Worm (Caenorhabditis elegans) whole organism, mixed stage, embryonic: ENCODE results near the gene ZK287.1.

Experiments
- ceh-43 ChIP-seq: fragments of 200-800 bp; sonication (Bioruptor generic); optimal IDR thresholded peaks from 2 replicates; lab custom pipeline; 2018; ENCODE audit warnings: mild to moderate bottlenecking, missing genetic modification characterization, moderate library complexity, missing compliant biosample characterization
- ceh-83 ChIP-seq: fragments of 200-800 bp; sonication (Bioruptor generic); optimal IDR thresholded peaks from 2 replicates; lab custom pipeline; 2018; ENCODE audit warnings: mild to moderate bottlenecking, missing genetic modification characterization, missing compliant biosample characterization
- ces-1 ChIP-seq: fragments of 150-350 bp; optimal IDR thresholded peaks from 2 replicates; lab custom pipeline; 2014; ENCODE audit warnings: missing biosample characterization, missing genetic modification reagents, missing genetic modification characterization
- elt-3 ChIP-seq: fragments of 150-350 bp; optimal IDR thresholded peaks from 2 replicates; lab custom pipeline; 2014; ENCODE audit warnings: missing biosample characterization, missing genetic modification characterization
- lin-13 ChIP-seq: fragments of 150-350 bp; optimal IDR thresholded peaks from 2 replicates; lab custom pipeline; 2014; ENCODE audit warnings: missing biosample characterization, missing genetic modification characterization
- mep-1 ChIP-seq: fragments of 150-350 bp; optimal IDR thresholded peaks from 2 replicates; lab custom pipeline; 2017; ENCODE audit warnings: missing biosample characterization, missing genetic modification reagents, missing genetic modification characterization, inconsistent platforms
- mls-2 ChIP-seq: sonication (generic microtip); optimal IDR thresholded peaks from 2 replicates; lab custom pipeline; 2016; ENCODE audit warnings: mild to moderate bottlenecking, missing genetic modification characterization, moderate library complexity, missing compliant biosample characterization
- nhr-12 ChIP-seq: fragments of 150-350 bp; optimal IDR thresholded peaks from 2 replicates; lab custom pipeline; 2014; ENCODE audit warnings: missing biosample characterization, missing genetic modification characterization
- pha-4 ChIP-seq: fragments of 150-350 bp; optimal IDR thresholded peaks from 2 replicates; lab custom pipeline; 2018; ENCODE audit warnings: missing biosample characterization, missing genetic modification reagents, missing genetic modification characterization
- sem-2 ChIP-seq: fragments of 200-800 bp; sonication (Bioruptor generic); optimal IDR thresholded peaks from 2 replicates; lab custom pipeline; 2018; ENCODE audit warnings: mild to moderate bottlenecking, missing genetic modification characterization, missing compliant biosample characterization
- snpc-4 ChIP-seq: fragments of 150-350 bp; optimal IDR thresholded peaks from 2 replicates; lab custom pipeline; 2014; ENCODE audit warnings: missing biosample characterization, missing genetic modification characterization
- unc-39 ChIP-seq: fragments of 150-350 bp; optimal IDR thresholded peaks from 2 replicates; lab custom pipeline; 2014; ENCODE audit warnings: missing biosample characterization, missing genetic modification characterization

DNA sequence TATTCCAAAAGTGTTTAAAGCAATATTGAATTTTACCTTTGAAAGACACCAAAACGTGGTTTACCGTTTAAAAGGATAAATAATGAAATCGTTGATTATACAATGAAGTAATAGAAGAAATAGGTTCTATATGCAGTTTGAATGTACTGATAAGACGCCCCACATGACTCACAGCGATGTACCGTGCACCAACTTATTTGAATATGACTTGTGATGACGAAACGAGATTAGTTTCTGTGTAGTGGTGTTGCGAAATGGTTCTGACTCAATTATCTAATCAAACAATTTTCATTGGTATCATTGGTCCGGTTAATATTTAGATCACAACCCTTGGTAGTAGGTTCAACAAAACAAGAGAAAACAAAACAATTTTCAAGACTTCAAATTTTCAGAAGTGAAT lies 44.7 kb downstream of the ZK287.1 start:
- TF ChIP-seq unc-39 (tag; lab: Kevin White, UChicago) (no peak), pha-4 (tag; lab: Kevin White, UChicago) (no peak), ceh-83 (GFP tag; lab: Kevin White, UChicago) (no peak), elt-3 (tag; lab: Kevin White, UChicago) (no peak), sem-2 (GFP tag; lab: Kevin White, UChicago) (no peak), ceh-43 (GFP tag; lab: Kevin White, UChicago) (no peak), mls-2 (tag; lab: Kevin White, UChicago) (no peak), lin-13 (tag; lab: Kevin White, UChicago) (no peak), snpc-4 (tag; lab: Kevin White, UChicago) (no peak), mep-1 (tag; lab: Kevin White, UChicago) (no peak), nhr-12 (tag; lab: Kevin White, UChicago) (no peak), ces-1 (GFP tag; lab: Kevin White, UChicago) (no peak)
